Worm (Caenorhabditis elegans) whole organism, L2 larva: ENCODE data around the gene T05H10.8.

Experiments used
- blmp-1 ChIP-seq: sonication (generic microtip); optimal IDR thresholded peaks from 2 replicates; lab custom pipeline; 2017; ENCODE audit warnings: missing genetic modification characterization, mild to moderate bottlenecking, missing compliant biosample characterization, antibody characterized with exemption, moderate library complexity; ENCODE audit not compliant: insufficient read depth
- elt-3 ChIP-seq: sonication (generic microtip); optimal IDR thresholded peaks from 2 replicates; lab custom pipeline; 2017; ENCODE audit warnings: missing biosample characterization, missing genetic modification characterization
- mab-5 ChIP-seq: fragments of 150-350 bp; optimal IDR thresholded peaks from 2 replicates; lab custom pipeline; 2014; ENCODE audit warnings: missing biosample characterization, missing genetic modification characterization
- nhr-23 ChIP-seq: fragments of 150-350 bp; optimal IDR thresholded peaks from 2 replicates; lab custom pipeline; 2014; ENCODE audit warnings: missing biosample characterization, missing genetic modification reagents, missing genetic modification characterization
- snpc-4 ChIP-seq: fragments of 150-350 bp; optimal IDR thresholded peaks from 2 replicates; lab custom pipeline; 2014; ENCODE audit warnings: missing biosample characterization, missing genetic modification characterization
- zag-1 ChIP-seq: fragments of 150-350 bp; optimal IDR thresholded peaks from 2 replicates; lab custom pipeline; 2014; ENCODE audit warnings: missing biosample characterization, missing genetic modification characterization

DNA sequence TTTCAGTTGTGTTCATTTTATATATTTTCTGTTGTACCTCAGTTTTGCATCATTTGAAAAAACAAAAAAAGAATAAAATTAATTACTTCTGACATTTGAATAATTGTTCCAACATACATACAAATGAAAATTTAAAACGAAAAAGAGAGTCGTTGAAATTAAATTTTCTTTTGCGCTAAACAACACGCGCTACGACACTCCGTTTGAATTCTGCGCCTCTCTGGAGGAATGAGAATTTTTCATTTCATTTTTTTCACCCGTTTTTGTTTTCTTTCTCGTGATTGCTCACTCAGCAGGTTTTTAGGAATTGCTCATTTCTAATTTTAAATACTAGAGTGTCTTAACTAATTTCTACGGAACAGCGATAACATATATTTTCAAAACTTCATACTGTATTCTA, 17.2 kb upstream of the T05H10.8 start:
- TF ChIP-seq elt-3 (no peak), zag-1 (no peak), mab-5 (tag; lab: Kevin White, UChicago) (no peak), snpc-4 (tag; lab: Kevin White, UChicago) (no peak), blmp-1 (tag; lab: Kevin White, UChicago) (no peak), nhr-23 (no peak)
